Fruit fly (Drosophila melanogaster): ENCODE measurements around the gene CG8032.
A peak's percentile ranks its signal among the peaks of the same experiment; 100 is the strongest.

Gene CG8032

dm6 chr3R:8669029-8669707 is 5.3 kb downstream of the CG8032 start (continued):
- peak; percentile 99 for TF ChIP-seq gem (tag; optimal IDR thresholded peaks at IDR 0.05)
- peak; percentile 98 for TF ChIP-seq nmo (GFP tag; optimal IDR thresholded peaks at IDR 0.05)
- peak; percentile 85 for TF ChIP-seq Ravus (GFP tag; IDR thresholded peaks at IDR 0.05)
- peak; percentile 95 for TF ChIP-seq Atf-2 (GFP tag; optimal IDR thresholded peaks at IDR 0.05)
- TF ChIP-seq lilli (GFP tag; optimal IDR thresholded peaks at IDR 0.05) = peak; percentile 99
- TF ChIP-seq Rfx (GFP tag; IDR thresholded peaks at IDR 0.05) = peak; percentile 97
- TF ChIP-seq CG18011 (GFP tag; optimal IDR thresholded peaks at IDR 0.05) = peak; percentile 90
- peak; percentile 98 for TF ChIP-seq NC2β (GFP tag; optimal IDR thresholded peaks at IDR 0.05)
- TF ChIP-seq Hmr (GFP tag; optimal IDR thresholded peaks at IDR 0.05) = peak; percentile 99
- peak; percentile 99 for TF ChIP-seq ci (GFP tag; IDR thresholded peaks at IDR 0.05)
- TF ChIP-seq CG3065 (GFP tag; optimal IDR thresholded peaks at IDR 0.05) = peak; percentile 86
- TF ChIP-seq CG6254 (GFP tag; optimal IDR thresholded peaks at IDR 0.05) = peak; percentile 97
- no peak for TF ChIP-seq D (optimal IDR thresholded peaks at IDR 0.05)
- peak; percentile 97 for TF ChIP-seq D (GFP tag; optimal IDR thresholded peaks at IDR 0.05)
- peak; percentile 91 for TF ChIP-seq gt (GFP tag; IDR thresholded peaks at IDR 0.05)
- TF ChIP-seq Hr78 (GFP tag; optimal IDR thresholded peaks at IDR 0.05) = peak in 1 of 2 experiments; percentile 89
- TF ChIP-seq jing (GFP tag; optimal IDR thresholded peaks at IDR 0.05) = peak; percentile 94
- TF ChIP-seq odd (GFP tag; optimal IDR thresholded peaks at IDR 0.05) = peak; percentile 98
- TF ChIP-seq ato (GFP tag; IDR thresholded peaks at IDR 0.05; ENCODE audit: partially characterized antibody) = peak; percentile 80
- TF ChIP-seq sens (GFP tag) = peak; percentile 100
- TF ChIP-seq wor (GFP tag; IDR thresholded peaks at IDR 0.05) = peak; percentile 90
- TF ChIP-seq gsb-n (tag; optimal IDR thresholded peaks at IDR 0.05) = peak; percentile 98
- peak; percentile 98 for TF ChIP-seq Xbp1 (GFP tag; optimal IDR thresholded peaks at IDR 0.05)
- TF ChIP-seq cad (GFP tag; optimal IDR thresholded peaks at IDR 0.05) = no peak
- TF ChIP-seq Bgb (GFP tag; IDR thresholded peaks at IDR 0.05; ENCODE audit: partially characterized antibody) = peak; percentile 66
- TF ChIP-seq CG11456 (GFP tag; IDR thresholded peaks at IDR 0.05) = peak; percentile 94
- TF ChIP-seq tap (tag; optimal IDR thresholded peaks at IDR 0.05) = peak; percentile 98
- no peak for TF ChIP-seq prd (optimal IDR thresholded peaks at IDR 0.05)
- peak; percentile 97 for TF ChIP-seq prd (GFP tag; IDR thresholded peaks at IDR 0.05)
- TF ChIP-seq CG7271 (tag; optimal IDR thresholded peaks at IDR 0.05) = peak; percentile 92
- peak; percentile 98 for TF ChIP-seq CG10979 (tag; optimal IDR thresholded peaks at IDR 0.05)
- TF ChIP-seq HmgD (GFP tag; optimal IDR thresholded peaks at IDR 0.05) = peak; percentile 95
- TF ChIP-seq CG10959 (GFP tag; IDR thresholded peaks at IDR 0.05) = peak; percentile 94
- peak; percentile 98 for TF ChIP-seq CG31441 (GFP tag; IDR thresholded peaks at IDR 0.05)
- TF ChIP-seq CG4404 (GFP tag; IDR thresholded peaks at IDR 0.05) = peak; percentile 88
- no peak; the same call in 1 of the 2 replicates for TF ChIP-seq Gsc (GFP tag; IDR thresholded peaks at IDR 0.05)
- TF ChIP-seq CoRest (tag; optimal IDR thresholded peaks at IDR 0.05) = peak; percentile 97
- peak; percentile 95 for TF ChIP-seq her (GFP tag; optimal IDR thresholded peaks at IDR 0.05)
- TF ChIP-seq sisA (GFP tag; IDR thresholded peaks at IDR 0.05) = peak; percentile 95
- peak; percentile 98 for TF ChIP-seq CG1603 (tag; optimal IDR thresholded peaks at IDR 0.05)
- peak; percentile 81 for TF ChIP-seq toy (GFP tag; IDR thresholded peaks at IDR 0.05)
- peak; percentile 53 to 81 for TF ChIP-seq insv (GFP tag; optimal IDR thresholded peaks at IDR 0.05)
- TF ChIP-seq CG6683 (GFP tag; optimal IDR thresholded peaks at IDR 0.05) = peak; percentile 97
- peak; percentile 96 for TF ChIP-seq rib (GFP tag; IDR thresholded peaks at IDR 0.05)
- peak; percentile 99 for TF ChIP-seq CG12391 (tag; optimal IDR thresholded peaks at IDR 0.05)
- TF ChIP-seq CG17829 (tag; optimal IDR thresholded peaks at IDR 0.05) = peak; percentile 99
- TF ChIP-seq bab2 (GFP tag; optimal IDR thresholded peaks at IDR 0.05) = peak; percentile 97
- peak; percentile 98 for TF ChIP-seq Dek (tag; optimal IDR thresholded peaks at IDR 0.05)
- TF ChIP-seq HHEX (GFP tag; optimal IDR thresholded peaks at IDR 0.05) = peak; percentile 99
- TF ChIP-seq CG15269 (tag; optimal IDR thresholded peaks at IDR 0.05) = peak; percentile 98
